Fruit fly (Drosophila melanogaster) whole organism, pupa: ENCODE results near the gene Rbp6.

Experiments used
- CG13204 ChIP-seq: fragments of 200-800 bp; sonication (Bioruptor generic); optimal IDR thresholded peaks from 2 replicates; lab custom pipeline; 2018; ENCODE audit warnings: missing biosample characterization, mild to moderate bottlenecking, missing genetic modification characterization, moderate library complexity
- CG14655 ChIP-seq: fragments of 200-800 bp; sonication (Bioruptor generic); optimal IDR thresholded peaks from 3 replicates; lab custom pipeline; 2017; ENCODE audit warnings: mild to moderate bottlenecking, missing biosample characterization, missing genetic modification reagents, missing genetic modification characterization
- CG8301 ChIP-seq: fragments of 200-800 bp; sonication (Bioruptor generic); optimal IDR thresholded peaks from 2 replicates; lab custom pipeline; 2018; ENCODE audit warnings: missing biosample characterization, mild to moderate bottlenecking, missing genetic modification characterization
- D1 ChIP-seq: fragments of 200-800 bp; sonication (Bioruptor generic); optimal IDR thresholded peaks from 2 replicates; lab custom pipeline; 2018; ENCODE audit warnings: missing biosample characterization, mild to moderate bottlenecking, missing genetic modification characterization, moderate library complexity
- EcR ChIP-seq: fragments of 200-800 bp; sonication (Bioruptor generic); optimal IDR thresholded peaks from 3 replicates; lab custom pipeline; 2019; ENCODE audit warnings: missing biosample characterization, missing genetic modification characterization, mild to moderate bottlenecking, moderate library complexity, missing genetic modification reagents
- Pif1B ChIP-seq: fragments of 200-800 bp; sonication (Bioruptor generic); optimal IDR thresholded peaks from 3 replicates; lab custom pipeline; 2016; ENCODE audit warnings: missing biosample characterization, missing genetic modification characterization
- Snoo ChIP-seq: fragments of 200-800 bp; sonication (Bioruptor generic); optimal IDR thresholded peaks from 3 replicates; lab custom pipeline; 2017; ENCODE audit warnings: missing biosample characterization, mild to moderate bottlenecking, missing genetic modification characterization, inconsistent platforms
- fd96Ca ChIP-seq: fragments of 200-800 bp; sonication (Bioruptor generic); IDR thresholded peaks from 3 replicates; pipeline ENCODE4 v1.3.6; 2022; ENCODE audit warnings: missing biosample characterization, missing genetic modification characterization
- gl ChIP-seq: fragments of 200-800 bp; sonication (Bioruptor generic); optimal IDR thresholded peaks from 2 replicates; lab custom pipeline; 2018; ENCODE audit warnings: missing biosample characterization, mild to moderate bottlenecking, missing genetic modification characterization

DNA sequence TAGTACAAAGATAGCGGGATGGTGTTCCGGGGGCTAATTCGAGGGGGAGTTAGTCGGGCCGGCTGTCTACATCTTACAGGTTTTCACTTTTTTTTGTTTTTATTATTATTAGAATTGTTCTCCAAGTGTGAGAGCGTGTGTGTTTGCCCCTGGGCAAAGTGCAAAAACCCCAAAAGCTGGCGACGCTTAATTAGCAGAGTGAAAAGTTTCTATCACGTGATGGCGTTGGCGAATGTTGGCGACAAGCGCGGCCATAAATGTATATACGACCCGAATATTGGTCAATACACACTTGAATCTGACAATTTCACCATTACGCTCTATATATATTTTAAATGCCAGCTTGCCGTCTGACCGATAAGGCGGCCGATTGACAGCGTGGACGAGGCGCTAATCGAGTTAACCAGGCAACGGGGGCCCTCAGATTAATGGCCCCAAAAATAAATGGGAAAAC is 229.1 kb downstream of the Rbp6 start:
- TF ChIP-seq Snoo (tag; lab: Kevin White, UChicago) (no peak), D1 (tag; lab: Kevin White, UChicago) (no peak), CG13204 (GFP tag; lab: Kevin White, UChicago) (no peak), EcR (GFP tag; lab: Kevin White, UChicago) (no peak), CG14655 (GFP tag; lab: Kevin White, UChicago) (no peak), CG8301 (no peak), fd96Ca (GFP tag; lab: Robert Waterston, UW) (no peak), gl (no peak), Pif1B (no peak)
